Worm (Caenorhabditis elegans) whole organism, L4 larva: Measurements from ENCODE around the gene C05C12.1.

Experiments
- F26F4.8 ChIP-seq: fragments of 200-800 bp; sonication (Bioruptor generic); conservative IDR thresholded peaks from 2 replicates; pipeline ENCODE4 v1.3.6; 2022; ENCODE audit warnings: missing genetic modification characterization, missing compliant biosample characterization
- R02D3.7 ChIP-seq: fragments of 150-350 bp; sonication (generic microtip); optimal IDR thresholded peaks from 3 replicates; lab custom pipeline; 2014; ENCODE audit warnings: missing biosample characterization, missing genetic modification characterization
- aly-2 ChIP-seq: sonication (generic microtip); optimal IDR thresholded peaks from 2 replicates; lab custom pipeline; 2018; ENCODE audit warnings: missing biosample characterization, missing genetic modification characterization
- daf-12 ChIP-seq: fragments of 150-350 bp; optimal IDR thresholded peaks from 2 replicates; lab custom pipeline; 2014; ENCODE audit warnings: missing biosample characterization, missing genetic modification reagents, missing genetic modification characterization
- egl-43 ChIP-seq: fragments of 200-800 bp; sonication (Bioruptor generic); IDR thresholded peaks from 2 replicates; pipeline ENCODE4 v1.3.6; 2022; ENCODE audit warnings: missing genetic modification reagents, missing genetic modification characterization, missing compliant biosample characterization
- lsy-2 ChIP-seq, 2 experiments: fragments of 150-350 bp in 1 of 2; sonication (generic microtip) in 1 of 2; optimal IDR thresholded peaks; 2 replicates each; lab custom pipeline; 2014 to 2017; ENCODE audit warnings: missing biosample characterization in 2 of 2, missing genetic modification characterization in 2 of 2
- madf-5 ChIP-seq, 2 experiments: fragments of 200-800 bp; sonication (Bioruptor generic); IDR thresholded peaks; 2 replicates each; pipeline ENCODE4 v1.3.6; 2022; ENCODE audit warnings: missing compliant biosample characterization in 2 of 2, missing genetic modification characterization in 2 of 2
- mxl-2 ChIP-seq: fragments of 200-800 bp; sonication (Bioruptor generic); conservative IDR thresholded peaks from 2 replicates; pipeline ENCODE4 v1.3.6; 2022; ENCODE audit warnings: missing genetic modification reagents, missing genetic modification characterization, missing compliant biosample characterization
- nhr-10 ChIP-seq: fragments of 150-350 bp; optimal IDR thresholded peaks from 2 replicates; lab custom pipeline; 2014; ENCODE audit warnings: missing biosample characterization, missing genetic modification characterization
- nhr-102 ChIP-seq: sonication (generic microtip); optimal IDR thresholded peaks from 2 replicates; lab custom pipeline; 2016; ENCODE audit warnings: mild to moderate bottlenecking, missing genetic modification characterization, moderate library complexity, missing compliant biosample characterization
- nhr-28 ChIP-seq: fragments of 150-350 bp; optimal IDR thresholded peaks from 2 replicates; lab custom pipeline; 2014; ENCODE audit warnings: missing biosample characterization, missing genetic modification characterization
- pqm-1 ChIP-seq: sonication (generic microtip); optimal IDR thresholded peaks from 2 replicates; lab custom pipeline; 2017; ENCODE audit warnings: missing biosample characterization, missing genetic modification characterization
- saeg-2 ChIP-seq: fragments of 200-800 bp; sonication (Bioruptor generic); IDR thresholded peaks from 2 replicates; pipeline ENCODE4 v1.3.6; 2022; ENCODE audit warnings: missing genetic modification reagents, missing genetic modification characterization, missing compliant biosample characterization
- snpc-1.2 ChIP-seq: fragments of 200-800 bp; sonication (Bioruptor generic); IDR thresholded peaks from 2 replicates; pipeline ENCODE4 v1.3.6; 2022; ENCODE audit warnings: missing genetic modification reagents, missing genetic modification characterization, missing compliant biosample characterization
- unc-130 ChIP-seq: sonication (generic microtip); optimal IDR thresholded peaks from 2 replicates; lab custom pipeline; 2016; ENCODE audit warnings: missing genetic modification reagents, missing genetic modification characterization, missing compliant biosample characterization
- ztf-7 ChIP-seq: fragments of 150-350 bp; optimal IDR thresholded peaks from 2 replicates; lab custom pipeline; 2014; ENCODE audit warnings: missing biosample characterization, missing genetic modification characterization

Gene C05C12.1

ce11 chrIV:11298154-11299086 is 44.6 kb downstream of the C05C12.1 start, which contains the start of the genes B0035.15 and dnj-1 (continued):
- TF ChIP-seq nhr-28 (tag; lab: Kevin White, UChicago) (peak; percentile 62), lsy-2 (tag; optimal IDR thresholded peaks at IDR 0.05; lab: Kevin White, UChicago) (peak in 1 of 2 experiments; percentile 53), ztf-7 (tag; lab: Kevin White, UChicago) (no peak), mxl-2 (GFP tag; lab: Robert Waterston, UW) (no peak), saeg-2 (no peak), daf-12 (tag; lab: Kevin White, UChicago) (no peak), nhr-10 (tag; lab: Kevin White, UChicago) (no peak), snpc-1.2 (GFP tag; lab: Robert Waterston, UW) (no peak), aly-2 (no peak), unc-130 (GFP tag; lab: Kevin White, UChicago) (no peak), F26F4.8 (GFP tag; lab: Robert Waterston, UW) (no peak), madf-5 (GFP tag; IDR thresholded peaks at IDR 0.05; lab: Robert Waterston, UW) (no peak), pqm-1 (no peak), egl-43 (GFP tag; lab: Robert Waterston, UW) (no peak), nhr-102 (tag; lab: Kevin White, UChicago) (no peak)
- TF ChIP-seq, all 104 proteins: peak for 11

DNA sequence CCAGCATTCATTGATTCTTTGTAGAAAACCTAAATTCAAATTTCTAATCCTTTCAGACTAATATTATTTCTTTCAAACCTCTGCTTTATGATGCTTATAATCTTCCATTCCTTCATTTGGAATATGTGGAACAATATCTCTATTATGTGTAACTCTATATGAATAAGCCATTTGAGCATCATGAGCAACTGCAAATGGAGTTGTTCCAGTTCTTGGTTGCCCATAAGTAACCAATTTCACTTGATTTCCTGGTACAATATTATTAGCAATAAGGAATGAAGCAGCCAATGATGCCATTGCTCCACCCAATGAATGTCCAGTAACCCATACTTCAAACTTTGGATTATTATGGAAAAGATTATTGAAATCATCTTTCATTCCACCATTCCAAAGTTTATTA is 51.2 kb downstream of the C05C12.1 start:
- no peak for TF ChIP-seq R02D3.7 (tag; lab: Kevin White, UChicago)
